Worm (Caenorhabditis elegans) whole organism, L1 larva: ENCODE measurements around the gene C05E4.12.

Experiments
- aha-1 ChIP-seq: fragments of 150-350 bp; optimal IDR thresholded peaks from 2 replicates; lab custom pipeline; 2014; ENCODE audit warnings: missing biosample characterization, missing genetic modification characterization
- jun-1 ChIP-seq: fragments of 150-350 bp; optimal IDR thresholded peaks from 2 replicates; lab custom pipeline; 2014; ENCODE audit warnings: missing biosample characterization, missing genetic modification reagents, missing genetic modification characterization
- lir-3 ChIP-seq: sonication (generic microtip); optimal IDR thresholded peaks from 2 replicates; lab custom pipeline; 2016; ENCODE audit warnings: mild to moderate bottlenecking, missing genetic modification characterization, moderate library complexity, missing compliant biosample characterization; ENCODE audit not compliant: poor library complexity
- nhr-71 ChIP-seq: sonication (generic microtip); optimal IDR thresholded peaks from 2 replicates; lab custom pipeline; 2016; ENCODE audit warnings: mild to moderate bottlenecking, missing genetic modification characterization, moderate library complexity, missing compliant biosample characterization
- nhr-77 ChIP-seq: fragments of 150-350 bp; optimal IDR thresholded peaks from 2 replicates; lab custom pipeline; 2014; ENCODE audit warnings: missing biosample characterization, missing genetic modification characterization
- snpc-4 ChIP-seq: fragments of 150-350 bp; optimal IDR thresholded peaks from 2 replicates; lab custom pipeline; 2014; ENCODE audit warnings: missing biosample characterization, missing genetic modification characterization
- sox-4 ChIP-seq: sonication (generic microtip); optimal IDR thresholded peaks from 2 replicates; lab custom pipeline; 2016; ENCODE audit warnings: missing genetic modification characterization, missing compliant biosample characterization
- zag-1 ChIP-seq: fragments of 150-350 bp; optimal IDR thresholded peaks from 2 replicates; lab custom pipeline; 2014; ENCODE audit warnings: missing biosample characterization, missing genetic modification characterization

ce11 chrV:779999-780398, 18.2 kb upstream of the C05E4.12 start, which contains the start of gene srbc-60:
- TF ChIP-seq lir-3 (no peak), zag-1 (tag; lab: Kevin White, UChicago) (no peak), nhr-77 (tag; lab: Kevin White, UChicago) (no peak), jun-1 (tag; lab: Kevin White, UChicago) (no peak), aha-1 (tag; lab: Kevin White, UChicago) (no peak), nhr-71 (tag; lab: Kevin White, UChicago) (no peak), snpc-4 (tag; lab: Kevin White, UChicago) (no peak), sox-4 (tag; lab: Kevin White, UChicago) (no peak)
